Worm (Caenorhabditis elegans): ENCODE measurements around the gene rbm-7.

ce11 chrIII:12892767-12893166, 38.9 kb downstream of the rbm-7 start:
- no peak for TF ChIP-seq fkh-10 (GFP tag; optimal IDR thresholded peaks at IDR 0.05)
- no peak for TF ChIP-seq lim-6 (tag; optimal IDR thresholded peaks at IDR 0.05)
- TF ChIP-seq dmd-4 (tag; optimal IDR thresholded peaks at IDR 0.05; ENCODE audit: borderline replicate concordance): no peak
- no peak for TF ChIP-seq hlh-15 (tag; optimal IDR thresholded peaks at IDR 0.05)
- no peak for TF ChIP-seq dve-1 (tag; optimal IDR thresholded peaks at IDR 0.05)
- TF ChIP-seq ama-1 (optimal IDR thresholded peaks at IDR 0.05): no peak
- TF ChIP-seq pqm-1 (tag; optimal IDR thresholded peaks at IDR 0.05): no peak
- no peak for TF ChIP-seq ztf-16 (tag; optimal IDR thresholded peaks at IDR 0.05)
- no peak for TF ChIP-seq nfya-1 (tag; optimal IDR thresholded peaks at IDR 0.05)
- no peak for TF ChIP-seq pha-4 (tag; optimal IDR thresholded peaks at IDR 0.05)
- TF ChIP-seq lin-11 (tag; optimal IDR thresholded peaks at IDR 0.05): no peak
- TF ChIP-seq ceh-18 (tag; optimal IDR thresholded peaks at IDR 0.05): no peak
- TF ChIP-seq tbx-7 (tag; optimal IDR thresholded peaks at IDR 0.05): no peak
